Fruit fly (Drosophila melanogaster): ENCODE results near the gene CG7991.

Gene CG7991

dm6 chr3L:1674381-1674780, at the start of gene CG7991:
CG7991 (plus strand) TSS chr3L:1674709.
- TF ChIP-seq psq (optimal IDR thresholded peaks at IDR 0.05) = no peak
- TF ChIP-seq Myc (optimal IDR thresholded peaks at IDR 0.05) = no peak
- no peak for TF ChIP-seq Sin3A (optimal IDR thresholded peaks at IDR 0.05)
- TF ChIP-seq h (optimal IDR thresholded peaks at IDR 0.05) = no peak
- no peak for TF ChIP-seq insv (optimal IDR thresholded peaks at IDR 0.05)
- TF ChIP-seq ttk (optimal IDR thresholded peaks at IDR 0.05) = no peak

dm6 chr3L:1626924-1627323, 47.6 kb upstream of the CG7991 start:
- TF ChIP-seq ttk (optimal IDR thresholded peaks at IDR 0.05) = no peak

dm6 chr3L:1628176-1628866, 46.2 kb upstream of the CG7991 start, which contains the start of gene CG13928:
CG13928 (minus strand) TSS chr3L:1628377.
- TF ChIP-seq Sin3A (optimal IDR thresholded peaks at IDR 0.05) (no peak), Myc (optimal IDR thresholded peaks at IDR 0.05) (no peak), psq (optimal IDR thresholded peaks at IDR 0.05) (no peak), ttk (optimal IDR thresholded peaks at IDR 0.05) (no peak), h (optimal IDR thresholded peaks at IDR 0.05) (no peak), insv (optimal IDR thresholded peaks at IDR 0.05) (no peak)

- TF ChIP-seq psq (optimal IDR thresholded peaks at IDR 0.05) (no peak), Myc (optimal IDR thresholded peaks at IDR 0.05) (no peak), ttk (optimal IDR thresholded peaks at IDR 0.05) (no peak), h (optimal IDR thresholded peaks at IDR 0.05) (no peak)
These were observed 45.3 kb upstream of the CG7991 start, which contains the start of gene GC for dm6 chr3L:1629064-1629777. GC (minus strand) TSS chr3L:1629301.

dm6 chr3L:1636886-1637285, 37.6 kb upstream of the CG7991 start:
- TF ChIP-seq h (optimal IDR thresholded peaks at IDR 0.05) = no peak
- TF ChIP-seq insv (optimal IDR thresholded peaks at IDR 0.05) = no peak
- no peak for TF ChIP-seq Sin3A (optimal IDR thresholded peaks at IDR 0.05)
- no peak for TF ChIP-seq Myc (optimal IDR thresholded peaks at IDR 0.05)
- no peak for TF ChIP-seq ttk (optimal IDR thresholded peaks at IDR 0.05)
- TF ChIP-seq psq (optimal IDR thresholded peaks at IDR 0.05) = no peak

- TF ChIP-seq psq (optimal IDR thresholded peaks at IDR 0.05) (no peak), insv (optimal IDR thresholded peaks at IDR 0.05) (no peak), ttk (optimal IDR thresholded peaks at IDR 0.05) (no peak), h (optimal IDR thresholded peaks at IDR 0.05) (no peak), Sin3A (optimal IDR thresholded peaks at IDR 0.05) (no peak), Myc (optimal IDR thresholded peaks at IDR 0.05) (no peak)
These were observed 36.9 kb upstream of the CG7991 start, which contains the start of gene nSyb for dm6 chr3L:1637652-1638051. nSyb (minus strand) TSS chr3L:1637752.

dm6 chr3L:1639185-1639812, 35.2 kb upstream of the CG7991 start, which contains the start of the genes Mettl2 and Bgb:
Mettl2 (minus strand) TSS chr3L:1639235.
Bgb (plus strand) TSS chr3L:1639711.
- TF ChIP-seq h (optimal IDR thresholded peaks at IDR 0.05) (no peak), Sin3A (optimal IDR thresholded peaks at IDR 0.05) (no peak), psq (optimal IDR thresholded peaks at IDR 0.05) (no peak), Myc (optimal IDR thresholded peaks at IDR 0.05) (no peak), insv (optimal IDR thresholded peaks at IDR 0.05) (no peak), ttk (optimal IDR thresholded peaks at IDR 0.05) (no peak)

- no peak for TF ChIP-seq insv (optimal IDR thresholded peaks at IDR 0.05)
- TF ChIP-seq Sin3A (optimal IDR thresholded peaks at IDR 0.05) = no peak
- TF ChIP-seq ttk (optimal IDR thresholded peaks at IDR 0.05) = no peak
- no peak for TF ChIP-seq h (optimal IDR thresholded peaks at IDR 0.05)
- TF ChIP-seq psq (optimal IDR thresholded peaks at IDR 0.05) = no peak
- no peak for TF ChIP-seq Myc (optimal IDR thresholded peaks at IDR 0.05)
These were observed 29.5 kb upstream of the CG7991 start, which contains the start of the genes alphaCOP and CG13919 for dm6 chr3L:1644920-1645567. alphaCOP (minus strand) TSS chr3L:1645199. CG13919 (plus strand) TSS chr3L:1645467.

- TF ChIP-seq psq (optimal IDR thresholded peaks at IDR 0.05) (no peak), ttk (optimal IDR thresholded peaks at IDR 0.05) (no peak), h (optimal IDR thresholded peaks at IDR 0.05) (no peak), insv (optimal IDR thresholded peaks at IDR 0.05) (no peak), Sin3A (optimal IDR thresholded peaks at IDR 0.05) (no peak), Myc (optimal IDR thresholded peaks at IDR 0.05) (no peak)
These were observed 27.1 kb upstream of the CG7991 start, which contains the start of the genes CG17249 and Bro for dm6 chr3L:1647276-1647919. CG17249 (minus strand) TSS chr3L:1647464. Bro (plus strand) TSS chr3L:1647869.

- TF ChIP-seq insv (optimal IDR thresholded peaks at IDR 0.05) = no peak
- no peak for TF ChIP-seq psq (optimal IDR thresholded peaks at IDR 0.05)
- TF ChIP-seq h (optimal IDR thresholded peaks at IDR 0.05) = no peak
- no peak for TF ChIP-seq ttk (optimal IDR thresholded peaks at IDR 0.05)
- TF ChIP-seq Sin3A (optimal IDR thresholded peaks at IDR 0.05) = no peak
- no peak for TF ChIP-seq Myc (optimal IDR thresholded peaks at IDR 0.05)
These were observed 25.7 kb upstream of the CG7991 start, which contains the start of gene CG13920 for dm6 chr3L:1648690-1649355. CG13920 (plus strand) TSS chr3L:1648944.

- no peak for TF ChIP-seq h (optimal IDR thresholded peaks at IDR 0.05)
- TF ChIP-seq psq (optimal IDR thresholded peaks at IDR 0.05) = no peak
- no peak for TF ChIP-seq Sin3A (optimal IDR thresholded peaks at IDR 0.05)
- TF ChIP-seq insv (optimal IDR thresholded peaks at IDR 0.05) = no peak
- TF ChIP-seq ttk (optimal IDR thresholded peaks at IDR 0.05) = no peak
These were observed 25.1 kb upstream of the CG7991 start for dm6 chr3L:1649363-1649762.
